Fruit fly (Drosophila melanogaster): ENCODE results near the gene Rab19.

The Rab19 gene

dm6 chr3L:8296941-8297340, at the start of gene Rab19:
Gene Rab19 (plus strand): TSS chr3L:8297018.
- no peak for TF ChIP-seq psq (optimal IDR thresholded peaks at IDR 0.05)
- no peak for TF ChIP-seq Myc (optimal IDR thresholded peaks at IDR 0.05)
- TF ChIP-seq h (optimal IDR thresholded peaks at IDR 0.05): no peak
- no peak for TF ChIP-seq Sin3A (optimal IDR thresholded peaks at IDR 0.05)
- TF ChIP-seq ttk (optimal IDR thresholded peaks at IDR 0.05): no peak
- TF ChIP-seq insv (optimal IDR thresholded peaks at IDR 0.05): no peak

- no peak for TF ChIP-seq h (optimal IDR thresholded peaks at IDR 0.05)
- no peak for TF ChIP-seq psq (optimal IDR thresholded peaks at IDR 0.05)
- TF ChIP-seq ttk (optimal IDR thresholded peaks at IDR 0.05): no peak
- TF ChIP-seq Sin3A (optimal IDR thresholded peaks at IDR 0.05): no peak
- TF ChIP-seq Myc (optimal IDR thresholded peaks at IDR 0.05): no peak
- no peak for TF ChIP-seq insv (optimal IDR thresholded peaks at IDR 0.05)
Observed at dm6 chr3L:8284651-8285050, 12.2 kb upstream of the Rab19 start.

- TF ChIP-seq h (optimal IDR thresholded peaks at IDR 0.05): no peak
- TF ChIP-seq ttk (optimal IDR thresholded peaks at IDR 0.05): no peak
- TF ChIP-seq Myc (optimal IDR thresholded peaks at IDR 0.05): no peak
- TF ChIP-seq Sin3A (optimal IDR thresholded peaks at IDR 0.05): no peak
Observed at dm6 chr3L:8285291-8285690, 11.5 kb upstream of the Rab19 start.

- TF ChIP-seq Sin3A (optimal IDR thresholded peaks at IDR 0.05) (no peak), h (optimal IDR thresholded peaks at IDR 0.05) (no peak), Myc (optimal IDR thresholded peaks at IDR 0.05) (no peak), psq (optimal IDR thresholded peaks at IDR 0.05) (no peak), ttk (optimal IDR thresholded peaks at IDR 0.05) (no peak), insv (optimal IDR thresholded peaks at IDR 0.05) (no peak)
Observed at dm6 chr3L:8285773-8286172, 11.0 kb upstream of the Rab19 start.

- no peak for TF ChIP-seq Myc (optimal IDR thresholded peaks at IDR 0.05)
- no peak for TF ChIP-seq psq (optimal IDR thresholded peaks at IDR 0.05)
- no peak for TF ChIP-seq Sin3A (optimal IDR thresholded peaks at IDR 0.05)
- TF ChIP-seq ttk (optimal IDR thresholded peaks at IDR 0.05): no peak
- no peak for TF ChIP-seq insv (optimal IDR thresholded peaks at IDR 0.05)
- no peak for TF ChIP-seq h (optimal IDR thresholded peaks at IDR 0.05)
Observed at dm6 chr3L:8286397-8286796, 10.4 kb upstream of the Rab19 start.

- no peak for TF ChIP-seq ttk (optimal IDR thresholded peaks at IDR 0.05)
- no peak for TF ChIP-seq Sin3A (optimal IDR thresholded peaks at IDR 0.05)
- no peak for TF ChIP-seq insv (optimal IDR thresholded peaks at IDR 0.05)
- no peak for TF ChIP-seq Myc (optimal IDR thresholded peaks at IDR 0.05)
- no peak for TF ChIP-seq h (optimal IDR thresholded peaks at IDR 0.05)
- no peak for TF ChIP-seq psq (optimal IDR thresholded peaks at IDR 0.05)
Observed at dm6 chr3L:8288396-8288795, 8.4 kb upstream of the Rab19 start.

- no peak for TF ChIP-seq ttk (optimal IDR thresholded peaks at IDR 0.05)
- no peak for TF ChIP-seq h (optimal IDR thresholded peaks at IDR 0.05)
- TF ChIP-seq Sin3A (optimal IDR thresholded peaks at IDR 0.05): no peak
- no peak for TF ChIP-seq insv (optimal IDR thresholded peaks at IDR 0.05)
- no peak for TF ChIP-seq psq (optimal IDR thresholded peaks at IDR 0.05)
- no peak for TF ChIP-seq Myc (optimal IDR thresholded peaks at IDR 0.05)
Observed at dm6 chr3L:8289336-8290258, 7.2 kb upstream of the Rab19 start, which contains the start of gene cert. Gene cert (minus strand): TSS chr3L:8289870.

- TF ChIP-seq ttk (optimal IDR thresholded peaks at IDR 0.05) (no peak), Myc (optimal IDR thresholded peaks at IDR 0.05) (no peak), psq (optimal IDR thresholded peaks at IDR 0.05) (no peak), Sin3A (optimal IDR thresholded peaks at IDR 0.05) (no peak), insv (optimal IDR thresholded peaks at IDR 0.05) (no peak), h (optimal IDR thresholded peaks at IDR 0.05) (no peak)
Observed at dm6 chr3L:8295227-8295626, 1.6 kb upstream of the Rab19 start, which contains the start of gene CG7201. Gene CG7201 (minus strand): TSS chr3L:8295327.

- no peak for TF ChIP-seq Sin3A (optimal IDR thresholded peaks at IDR 0.05)
- no peak for TF ChIP-seq h (optimal IDR thresholded peaks at IDR 0.05)
- no peak for TF ChIP-seq ttk (optimal IDR thresholded peaks at IDR 0.05)
- no peak for TF ChIP-seq psq (optimal IDR thresholded peaks at IDR 0.05)
- no peak for TF ChIP-seq Myc (optimal IDR thresholded peaks at IDR 0.05)
- TF ChIP-seq insv (optimal IDR thresholded peaks at IDR 0.05): no peak
Observed at dm6 chr3L:8297488-8297887, 670 bp downstream of the Rab19 start.

- TF ChIP-seq ttk (optimal IDR thresholded peaks at IDR 0.05) (no peak), psq (optimal IDR thresholded peaks at IDR 0.05) (no peak), h (optimal IDR thresholded peaks at IDR 0.05) (no peak), Myc (optimal IDR thresholded peaks at IDR 0.05) (no peak), Sin3A (optimal IDR thresholded peaks at IDR 0.05) (no peak), insv (optimal IDR thresholded peaks at IDR 0.05) (no peak)
Observed at dm6 chr3L:8299224-8300130, 2.7 kb downstream of the Rab19 start, which contains the start of the genes Arl5 and CG13671. Gene Arl5 (minus strand): TSS chr3L:8299839. Gene CG13671 (plus strand): TSS chr3L:8300064.

- no peak for TF ChIP-seq Myc (optimal IDR thresholded peaks at IDR 0.05)
- TF ChIP-seq insv (optimal IDR thresholded peaks at IDR 0.05): no peak
- TF ChIP-seq Sin3A (optimal IDR thresholded peaks at IDR 0.05): no peak
- no peak for TF ChIP-seq h (optimal IDR thresholded peaks at IDR 0.05)
- no peak for TF ChIP-seq ttk (optimal IDR thresholded peaks at IDR 0.05)
- TF ChIP-seq psq (optimal IDR thresholded peaks at IDR 0.05): no peak
Observed at dm6 chr3L:8303912-8304311, 7.1 kb downstream of the Rab19 start, which contains the start of the genes CG7194 and Sbp2. Gene CG7194 (minus strand): TSS chr3L:8304059. Gene Sbp2 (plus strand): TSS chr3L:8304157.
